Worm (Caenorhabditis elegans) whole organism, L3 larva: Measurements from ENCODE around the gene srsx-40.

Experiments
- ZK546.5 ChIP-seq: sonication (generic microtip); optimal IDR thresholded peaks from 2 replicates; lab custom pipeline; 2017; ENCODE audit warnings: missing biosample characterization, missing genetic modification characterization
- ama-1 ChIP-seq: fragments of 150-350 bp; optimal IDR thresholded peaks from 2 replicates; lab custom pipeline; 2018
- ceh-16 ChIP-seq: sonication (generic microtip); optimal IDR thresholded peaks from 2 replicates; lab custom pipeline; 2017; ENCODE audit warnings: missing biosample characterization, missing genetic modification characterization
- ceh-28 ChIP-seq: fragments of 150-350 bp; optimal IDR thresholded peaks from 2 replicates; lab custom pipeline; 2014; ENCODE audit warnings: missing biosample characterization, missing genetic modification reagents, missing genetic modification characterization
- ceh-82 ChIP-seq: fragments of 150-350 bp; optimal IDR thresholded peaks from 2 replicates; lab custom pipeline; 2014; ENCODE audit warnings: missing biosample characterization, missing genetic modification characterization
- ceh-9 ChIP-seq: sonication (generic microtip); optimal IDR thresholded peaks from 2 replicates; lab custom pipeline; 2018; ENCODE audit warnings: missing biosample characterization, missing genetic modification characterization
- daf-12 ChIP-seq: fragments of 150-350 bp; optimal IDR thresholded peaks from 2 replicates; lab custom pipeline; 2014; ENCODE audit warnings: missing biosample characterization, missing genetic modification reagents, missing genetic modification characterization
- egl-27 ChIP-seq: sonication (generic microtip); optimal IDR thresholded peaks from 4 replicates; lab custom pipeline; 2017; ENCODE audit warnings: missing biosample characterization, missing genetic modification reagents, missing genetic modification characterization
- egl-5 ChIP-seq: fragments of 150-350 bp; optimal IDR thresholded peaks from 2 replicates; lab custom pipeline; 2017; ENCODE audit warnings: missing biosample characterization, missing genetic modification reagents, missing genetic modification characterization, inconsistent platforms
- elt-1 ChIP-seq: fragments of 150-350 bp; optimal IDR thresholded peaks from 2 replicates; lab custom pipeline; 2014; ENCODE audit warnings: missing biosample characterization, missing genetic modification characterization
- elt-2 ChIP-seq: sonication (generic microtip); optimal IDR thresholded peaks from 2 replicates; lab custom pipeline; 2016; ENCODE audit warnings: missing genetic modification reagents, mild to moderate bottlenecking, missing genetic modification characterization, missing compliant biosample characterization
- elt-3 ChIP-seq, 3 experiments: fragments of 150-350 bp in 1 of 3; sonication (generic microtip) in 2 of 3; optimal IDR thresholded peaks; 2 replicates in 2 of 3; 4 replicates in 1 of 3; lab custom pipeline; 2014 to 2017; ENCODE audit warnings: missing biosample characterization in 3 of 3, missing genetic modification characterization in 3 of 3
- eor-1 ChIP-seq, 2 experiments: fragments of 150-350 bp; optimal IDR thresholded peaks; 2 replicates each; lab custom pipeline; 2014 to 2018; ENCODE audit warnings: missing biosample characterization in 2 of 2, missing genetic modification characterization in 2 of 2
- fkh-10 ChIP-seq: sonication (generic microtip); optimal IDR thresholded peaks from 2 replicates; lab custom pipeline; 2017; ENCODE audit warnings: missing biosample characterization, missing genetic modification reagents, missing genetic modification characterization
- fkh-2 ChIP-seq: fragments of 150-350 bp; optimal IDR thresholded peaks from 2 replicates; lab custom pipeline; 2014; ENCODE audit warnings: missing biosample characterization, missing genetic modification reagents, missing genetic modification characterization
- jun-1 ChIP-seq: fragments of 150-350 bp; optimal IDR thresholded peaks from 2 replicates; lab custom pipeline; 2014; ENCODE audit warnings: missing biosample characterization, missing genetic modification reagents, missing genetic modification characterization
- mdl-1 ChIP-seq: fragments of 150-350 bp; optimal IDR thresholded peaks from 2 replicates; lab custom pipeline; 2014; ENCODE audit warnings: missing biosample characterization, missing genetic modification characterization
- nhr-11 ChIP-seq: fragments of 150-350 bp; optimal IDR thresholded peaks from 2 replicates; lab custom pipeline; 2014; ENCODE audit warnings: missing biosample characterization, missing genetic modification characterization
- nhr-12 ChIP-seq: fragments of 150-350 bp; optimal IDR thresholded peaks from 2 replicates; lab custom pipeline; 2014; ENCODE audit warnings: missing biosample characterization, missing genetic modification characterization
- nhr-23 ChIP-seq: fragments of 150-350 bp; optimal IDR thresholded peaks from 2 replicates; lab custom pipeline; 2014; ENCODE audit warnings: missing biosample characterization, missing genetic modification reagents, missing genetic modification characterization
- nhr-25 ChIP-seq: sonication (generic microtip); optimal IDR thresholded peaks from 2 replicates; lab custom pipeline; 2017; ENCODE audit warnings: missing biosample characterization, missing genetic modification characterization
- nhr-43 ChIP-seq: sonication (generic microtip); optimal IDR thresholded peaks from 2 replicates; lab custom pipeline; 2016; ENCODE audit warnings: mild to moderate bottlenecking, missing genetic modification characterization, missing compliant biosample characterization; ENCODE audit not compliant: poor library complexity, severe bottlenecking
- nhr-67 ChIP-seq: fragments of 150-350 bp; optimal IDR thresholded peaks from 2 replicates; lab custom pipeline; 2014; ENCODE audit warnings: missing biosample characterization, missing genetic modification characterization
- nhr-76 ChIP-seq: fragments of 150-350 bp; sonication (generic microtip); optimal IDR thresholded peaks from 5 replicates; lab custom pipeline; 2014; ENCODE audit warnings: missing biosample characterization, missing genetic modification characterization
- nhr-77 ChIP-seq: fragments of 150-350 bp; optimal IDR thresholded peaks from 2 replicates; lab custom pipeline; 2014; ENCODE audit warnings: missing biosample characterization, missing genetic modification characterization
- pha-4 ChIP-seq: fragments of 150-350 bp; optimal IDR thresholded peaks from 2 replicates; lab custom pipeline; 2014; ENCODE audit warnings: missing biosample characterization, missing genetic modification reagents, missing genetic modification characterization
- pqm-1 ChIP-seq: fragments of 150-350 bp; optimal IDR thresholded peaks from 2 replicates; lab custom pipeline; 2017; ENCODE audit warnings: missing biosample characterization, missing genetic modification characterization, inconsistent platforms
- sea-2 ChIP-seq: fragments of 150-350 bp; sonication (generic microtip); optimal IDR thresholded peaks from 4 replicates; lab custom pipeline; 2014; ENCODE audit warnings: missing biosample characterization, missing genetic modification reagents, missing genetic modification characterization
- skn-1 ChIP-seq: fragments of 150-350 bp; optimal IDR thresholded peaks from 2 replicates; lab custom pipeline; 2014; ENCODE audit warnings: missing biosample characterization, missing genetic modification characterization
- snpc-4 ChIP-seq: fragments of 150-350 bp; optimal IDR thresholded peaks from 2 replicates; lab custom pipeline; 2014; ENCODE audit warnings: missing biosample characterization, missing genetic modification characterization
- tbx-2 ChIP-seq: sonication (generic microtip); optimal IDR thresholded peaks from 2 replicates; lab custom pipeline; 2016; ENCODE audit warnings: mild to moderate bottlenecking, missing genetic modification characterization, missing compliant biosample characterization
- unc-39 ChIP-seq: sonication (generic microtip); optimal IDR thresholded peaks from 4 replicates; lab custom pipeline; 2017; ENCODE audit warnings: missing biosample characterization, missing genetic modification characterization
- zag-1 ChIP-seq: fragments of 150-350 bp; optimal IDR thresholded peaks from 2 replicates; lab custom pipeline; 2014; ENCODE audit warnings: missing biosample characterization, missing genetic modification characterization
- ztf-11 ChIP-seq: fragments of 150-350 bp; optimal IDR thresholded peaks from 2 replicates; lab custom pipeline; 2014; ENCODE audit warnings: missing biosample characterization, missing genetic modification characterization

The srsx-40 gene

DNA sequence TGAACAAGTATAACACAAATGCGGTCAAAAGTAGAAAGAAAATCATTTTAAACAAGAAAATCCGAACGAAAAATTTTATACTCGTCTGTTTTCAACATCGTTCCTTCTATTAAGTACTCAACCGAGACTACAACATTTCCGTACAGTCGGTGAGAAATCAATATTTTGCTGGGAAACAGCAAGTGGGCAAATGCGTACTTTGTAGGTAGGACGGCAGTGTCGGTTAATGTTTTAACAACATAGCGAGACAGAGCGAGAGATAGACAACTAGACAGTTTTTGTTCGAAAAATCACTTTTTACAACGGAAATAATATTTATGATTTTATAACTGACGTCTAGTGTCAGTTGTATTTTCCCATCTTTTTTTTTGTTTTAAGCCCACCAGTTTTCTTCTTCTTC, 22.0 kb downstream of the srsx-40 start, which contains the start of gene cyp-33A1:
Gene cyp-33A1 (minus strand): TSS at position 72 of the 400 bp plus-strand sequence.
- TF ChIP-seq nhr-43, result no peak
- TF ChIP-seq pqm-1 (tag; lab: Kevin White, UChicago), result peak; percentile 74
- no peak for TF ChIP-seq egl-27 (tag; lab: Kevin White, UChicago)
- no peak for TF ChIP-seq elt-3 (tag; optimal IDR thresholded peaks at IDR 0.05; lab: Kevin White, UChicago)
- TF ChIP-seq pha-4 (tag; lab: Kevin White, UChicago), result no peak
- TF ChIP-seq nhr-23 (tag; lab: Kevin White, UChicago), result peak; percentile 36
- no peak for TF ChIP-seq sea-2
- peak; percentile 32 for TF ChIP-seq elt-2
- TF ChIP-seq mdl-1 (tag; lab: Kevin White, UChicago), result no peak
- peak; percentile 29 for TF ChIP-seq egl-5
- peak; percentile 65 for TF ChIP-seq ceh-28
- peak; percentile 25 for TF ChIP-seq nhr-25 (tag; lab: Kevin White, UChicago)

- TF ChIP-seq fkh-10 (GFP tag; lab: Kevin White, UChicago) (no peak), nhr-11 (no peak), tbx-2 (tag; lab: Kevin White, UChicago) (no peak), ceh-16 (no peak), ceh-82 (tag; lab: Kevin White, UChicago) (no peak), zag-1 (tag; lab: Kevin White, UChicago) (no peak), nhr-77 (tag; lab: Kevin White, UChicago) (no peak), daf-12 (tag; lab: Kevin White, UChicago) (no peak), egl-5 (no peak), elt-1 (no peak), nhr-76 (tag; lab: Kevin White, UChicago) (no peak), nhr-25 (tag; lab: Kevin White, UChicago) (no peak), nhr-67 (tag; lab: Kevin White, UChicago) (no peak), unc-39 (tag; lab: Kevin White, UChicago) (no peak), eor-1 (tag; optimal IDR thresholded peaks at IDR 0.05; lab: Kevin White, UChicago) (no peak)
Observed at ce11 chrV:7675904-7676303, 27.5 kb downstream of the srsx-40 start, which contains the start of gene C12D5.3. Gene C12D5.3 (plus strand): TSS chrV:7676204.

DNA sequence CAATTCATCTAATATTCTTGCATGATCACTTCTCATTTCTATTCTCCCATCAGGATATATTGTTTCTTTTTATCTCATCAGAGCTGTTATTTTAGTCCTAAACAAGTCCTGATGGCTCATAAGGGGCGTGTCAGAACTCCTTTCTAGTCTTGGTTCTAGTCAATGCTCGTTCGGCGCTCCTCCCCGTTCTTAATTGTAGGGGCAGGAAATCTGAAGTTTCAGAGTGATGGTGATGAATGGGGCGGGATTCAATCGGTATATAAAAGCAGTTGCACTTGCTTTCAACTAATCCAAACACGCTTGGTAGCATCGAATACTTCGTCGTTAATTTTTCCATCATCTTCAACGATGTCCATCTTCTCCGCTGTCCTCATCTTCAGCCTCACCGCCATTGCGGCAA, 31.2 kb downstream of the srsx-40 start, which contains the start of gene C12D5.4:
Gene C12D5.4 (plus strand): TSS at position 301 of the 400 bp plus-strand sequence.
- TF ChIP-seq tbx-2 (tag; lab: Kevin White, UChicago) (no peak), jun-1 (tag; lab: Kevin White, UChicago) (no peak)

- TF ChIP-seq ama-1 (lab: Kevin White, UChicago) (no peak), ceh-9 (tag; lab: Kevin White, UChicago) (no peak), mdl-1 (tag; lab: Kevin White, UChicago) (no peak), nhr-25 (tag; lab: Kevin White, UChicago) (no peak), pha-4 (tag; lab: Kevin White, UChicago) (no peak), ceh-16 (no peak), fkh-10 (GFP tag; lab: Kevin White, UChicago) (no peak), ztf-11 (tag; lab: Kevin White, UChicago) (no peak), skn-1 (tag; lab: Kevin White, UChicago) (no peak), daf-12 (tag; lab: Kevin White, UChicago) (no peak), sea-2 (no peak), nhr-23 (tag; lab: Kevin White, UChicago) (no peak), eor-1 (tag; optimal IDR thresholded peaks at IDR 0.05; lab: Kevin White, UChicago) (no peak), nhr-12 (tag; lab: Kevin White, UChicago) (no peak), nhr-67 (tag; lab: Kevin White, UChicago) (no peak), nhr-11 (no peak), ZK546.5 (tag; lab: Kevin White, UChicago) (no peak), nhr-77 (tag; lab: Kevin White, UChicago) (no peak)
- TF ChIP-seq, all 47 proteins: peak for 0
Observed at ce11 chrV:7667940-7668339, 35.5 kb downstream of the srsx-40 start, which contains the start of gene C12D5.5. Gene C12D5.5 (plus strand): TSS chrV:7668240.

ce11 chrV:7653567-7653966, 49.9 kb downstream of the srsx-40 start, which contains the start of gene srh-200:
Gene srh-200 (minus strand): TSS chrV:7653667.
- no peak for TF ChIP-seq nhr-23 (tag; lab: Kevin White, UChicago)
- no peak for TF ChIP-seq pqm-1 (tag; lab: Kevin White, UChicago)
- no peak for TF ChIP-seq nhr-25 (tag; lab: Kevin White, UChicago)
- TF ChIP-seq fkh-10 (GFP tag; lab: Kevin White, UChicago), result no peak
- TF ChIP-seq elt-1, result no peak
- TF ChIP-seq snpc-4 (tag; lab: Kevin White, UChicago), result no peak
- no peak for TF ChIP-seq nhr-43
- TF ChIP-seq fkh-2 (tag; lab: Kevin White, UChicago), result no peak
- no peak for TF ChIP-seq daf-12 (tag; lab: Kevin White, UChicago)
- TF ChIP-seq zag-1 (tag; lab: Kevin White, UChicago), result no peak
- no peak for TF ChIP-seq jun-1 (tag; lab: Kevin White, UChicago)
